Worm (Caenorhabditis elegans) whole organism, young adult: ENCODE results near the gene ucr-2.2.

Source experiments
- B0261.1 ChIP-seq: sonication (generic microtip); optimal IDR thresholded peaks from 2 replicates; lab custom pipeline; 2016; ENCODE audit warnings: mild to moderate bottlenecking, missing genetic modification characterization, moderate library complexity, missing compliant biosample characterization
- B0336.3 ChIP-seq: fragments of 200-800 bp; sonication (Bioruptor generic); IDR thresholded peaks from 2 replicates; pipeline ENCODE4 v1.3.6; 2022; ENCODE audit warnings: missing genetic modification characterization, missing compliant biosample characterization
- D2030.7 ChIP-seq: fragments of 200-800 bp; sonication (Bioruptor generic); IDR thresholded peaks from 2 replicates; pipeline ENCODE4 v1.3.6; 2022; ENCODE audit warnings: missing genetic modification reagents, missing genetic modification characterization, missing compliant biosample characterization
- F52B5.7 ChIP-seq: sonication (generic microtip); optimal IDR thresholded peaks from 2 replicates; lab custom pipeline; 2016; ENCODE audit warnings: mild to moderate bottlenecking, missing genetic modification characterization, missing compliant biosample characterization
- F57A8.1 ChIP-seq: fragments of 200-800 bp; sonication (Bioruptor generic); optimal IDR thresholded peaks from 2 replicates; lab custom pipeline; 2018; ENCODE audit warnings: mild to moderate bottlenecking, missing genetic modification characterization, moderate library complexity, missing compliant biosample characterization
- T07F8.4 ChIP-seq: sonication (generic microtip); optimal IDR thresholded peaks from 2 replicates; lab custom pipeline; 2016; ENCODE audit warnings: mild to moderate bottlenecking, missing genetic modification characterization, moderate library complexity, missing compliant biosample characterization
- Y53F4B.3 ChIP-seq: fragments of 200-800 bp; sonication (Bioruptor generic); IDR thresholded peaks from 2 replicates; pipeline ENCODE4 v1.3.6; 2022; ENCODE audit warnings: missing genetic modification reagents, missing genetic modification characterization, missing compliant biosample characterization
- Y67H2A.10 ChIP-seq: fragments of 200-800 bp; sonication (Bioruptor generic); conservative IDR thresholded peaks from 2 replicates; pipeline ENCODE4 v1.3.6; 2022; ENCODE audit warnings: missing genetic modification reagents, missing genetic modification characterization, missing compliant biosample characterization
- Y95B8A.8 ChIP-seq: fragments of 200-800 bp; sonication (Bioruptor generic); IDR thresholded peaks from 2 replicates; pipeline ENCODE4 v1.3.6; 2022; ENCODE audit warnings: missing genetic modification reagents, missing genetic modification characterization, missing compliant biosample characterization
- aptf-3 ChIP-seq: fragments of 200-800 bp; sonication (Bioruptor generic); IDR thresholded peaks from 2 replicates; pipeline ENCODE4 v1.3.6; 2022; ENCODE audit warnings: missing genetic modification characterization, missing compliant biosample characterization
- atf-7 ChIP-seq: sonication (generic microtip); optimal IDR thresholded peaks from 2 replicates; lab custom pipeline; 2017; ENCODE audit warnings: mild to moderate bottlenecking, missing genetic modification characterization, missing compliant biosample characterization
- bed-1 ChIP-seq: fragments of 200-800 bp; sonication (Bioruptor generic); IDR thresholded peaks from 2 replicates; pipeline ENCODE4 v1.3.6; 2022; ENCODE audit warnings: missing genetic modification reagents, missing genetic modification characterization, missing compliant biosample characterization
- ceh-100 ChIP-seq: fragments of 200-800 bp; sonication (Bioruptor generic); IDR thresholded peaks from 2 replicates; pipeline ENCODE4 v1.3.6; 2022; ENCODE audit warnings: missing genetic modification reagents, missing genetic modification characterization, missing compliant biosample characterization
- ceh-27 ChIP-seq: fragments of 200-800 bp; sonication (Bioruptor generic); optimal IDR thresholded peaks from 2 replicates; lab custom pipeline; 2018; ENCODE audit warnings: mild to moderate bottlenecking, missing genetic modification characterization, moderate library complexity, missing compliant biosample characterization
- ceh-40 ChIP-seq: fragments of 200-800 bp; sonication (Bioruptor generic); IDR thresholded peaks from 2 replicates; pipeline ENCODE4 v1.3.6; 2022; ENCODE audit warnings: missing genetic modification characterization, missing compliant biosample characterization
- ceh-58 ChIP-seq: fragments of 200-800 bp; sonication (Bioruptor generic); IDR thresholded peaks from 2 replicates; pipeline ENCODE4 v1.3.6; 2022; ENCODE audit warnings: missing genetic modification characterization, missing compliant biosample characterization
- die-1 ChIP-seq: sonication (generic microtip); optimal IDR thresholded peaks from 2 replicates; lab custom pipeline; 2016; ENCODE audit warnings: missing genotype, mild to moderate bottlenecking, missing genetic modification characterization, missing compliant biosample characterization
- dox-1 ChIP-seq: fragments of 200-800 bp; sonication (Bioruptor generic); IDR thresholded peaks from 2 replicates; pipeline ENCODE4 v1.3.6; 2022; ENCODE audit warnings: missing genetic modification reagents, missing genetic modification characterization, missing compliant biosample characterization
- dpl-1 ChIP-seq: fragments of 150-350 bp; optimal IDR thresholded peaks from 2 replicates; lab custom pipeline; 2014; ENCODE audit warnings: missing biosample characterization, missing genetic modification reagents, missing genetic modification characterization
- ekl-4 ChIP-seq: fragments of 200-800 bp; sonication (Bioruptor generic); IDR thresholded peaks from 2 replicates; pipeline ENCODE4 v1.3.6; 2022; ENCODE audit warnings: missing genetic modification reagents, missing genetic modification characterization, missing compliant biosample characterization
- fkh-3 ChIP-seq: sonication (generic microtip); optimal IDR thresholded peaks from 2 replicates; lab custom pipeline; 2016; ENCODE audit warnings: mild to moderate bottlenecking, missing genetic modification characterization, missing compliant biosample characterization
- gei-17 ChIP-seq: fragments of 200-800 bp; sonication (Bioruptor generic); optimal IDR thresholded peaks from 2 replicates; lab custom pipeline; 2018; ENCODE audit warnings: mild to moderate bottlenecking, missing genetic modification characterization, missing compliant biosample characterization
- hlh-26 ChIP-seq: fragments of 200-800 bp; sonication (Bioruptor generic); conservative IDR thresholded peaks from 2 replicates; pipeline ENCODE4 v1.3.6; 2022; ENCODE audit warnings: missing genetic modification reagents, missing genetic modification characterization, missing compliant biosample characterization
- hmg-20 ChIP-seq: fragments of 200-800 bp; sonication (Bioruptor generic); IDR thresholded peaks from 2 replicates; pipeline ENCODE4 v1.3.6; 2022; ENCODE audit warnings: missing genetic modification reagents, missing genetic modification characterization, missing compliant biosample characterization
- lag-1 ChIP-seq: fragments of 200-800 bp; sonication (Bioruptor generic); IDR thresholded peaks from 2 replicates; pipeline ENCODE4 v1.3.6; 2022; ENCODE audit warnings: missing genetic modification reagents, missing genetic modification characterization, missing compliant biosample characterization
- lin-40 ChIP-seq: sonication (generic microtip); optimal IDR thresholded peaks from 2 replicates; lab custom pipeline; 2016; ENCODE audit warnings: missing genetic modification characterization, mild to moderate bottlenecking, missing compliant biosample characterization, missing genotype, missing genetic modification reagents
- madf-10 ChIP-seq: sonication (generic microtip); optimal IDR thresholded peaks from 2 replicates; lab custom pipeline; 2016; ENCODE audit warnings: mild to moderate bottlenecking, missing genetic modification characterization, missing compliant biosample characterization
- madf-8 ChIP-seq: fragments of 200-800 bp; sonication (Bioruptor generic); conservative IDR thresholded peaks from 2 replicates; pipeline ENCODE4 v1.3.6; 2022; ENCODE audit warnings: missing genetic modification reagents, missing genetic modification characterization, missing compliant biosample characterization
- nfya-2 ChIP-seq: fragments of 200-800 bp; sonication (Bioruptor generic); IDR thresholded peaks from 2 replicates; pipeline ENCODE4 v1.3.6; 2022; ENCODE audit warnings: missing genetic modification reagents, missing genetic modification characterization, missing compliant biosample characterization
- nfyb-1 ChIP-seq: fragments of 200-800 bp; sonication (Bioruptor generic); IDR thresholded peaks from 2 replicates; pipeline ENCODE4 v1.3.6; 2022; ENCODE audit warnings: missing genetic modification reagents, missing genetic modification characterization, missing compliant biosample characterization
- nhr-27 ChIP-seq: fragments of 200-800 bp; sonication (Bioruptor generic); optimal IDR thresholded peaks from 2 replicates; lab custom pipeline; 2018; ENCODE audit warnings: mild to moderate bottlenecking, missing genetic modification characterization, moderate library complexity, missing compliant biosample characterization
- rcor-1 ChIP-seq: fragments of 200-800 bp; sonication (Bioruptor generic); IDR thresholded peaks from 2 replicates; pipeline ENCODE4 v1.3.6; 2022; ENCODE audit warnings: missing genetic modification reagents, missing genetic modification characterization, missing compliant biosample characterization
- snpc-1.3 ChIP-seq: sonication (generic microtip); optimal IDR thresholded peaks from 2 replicates; lab custom pipeline; 2017; ENCODE audit warnings: missing genetic modification characterization, mild to moderate bottlenecking, missing compliant biosample characterization, antibody characterized with exemption, moderate library complexity, missing genotype, missing genetic modification reagents; ENCODE audit not compliant: insufficient read depth
- snpc-4 ChIP-seq, 5 experiments: fragments of 150-350 bp in 1 of 5; sonication (generic microtip) in 4 of 5; optimal IDR thresholded peaks; 2 replicates each; lab custom pipeline; 2014 to 2018; ENCODE audit warnings: missing genetic modification characterization in 5 of 5, missing biosample characterization in 3 of 5, antibody characterized with exemption in 2 of 5, mild to moderate bottlenecking in 2 of 5, missing compliant biosample characterization in 2 of 5, missing genotype in 2 of 5, moderate library complexity in 2 of 5, missing genetic modification reagents in 1 of 5
- somi-1 ChIP-seq: fragments of 200-800 bp; sonication (Bioruptor generic); optimal IDR thresholded peaks from 2 replicates; lab custom pipeline; 2018; ENCODE audit warnings: mild to moderate bottlenecking, missing genetic modification characterization, missing compliant biosample characterization
- tbp1 ChIP-seq: fragments of 200-800 bp; sonication (Bioruptor generic); optimal IDR thresholded peaks from 2 replicates; lab custom pipeline; 2018; ENCODE audit warnings: mild to moderate bottlenecking, missing genetic modification characterization, missing compliant biosample characterization
- unc-62 ChIP-seq: fragments of 150-350 bp; optimal IDR thresholded peaks from 2 replicates; lab custom pipeline; 2014; ENCODE audit warnings: missing biosample characterization, missing genetic modification reagents, missing genetic modification characterization
- zfh-2 ChIP-seq: fragments of 200-800 bp; sonication (Bioruptor generic); conservative IDR thresholded peaks from 2 replicates; pipeline ENCODE4 v1.3.6; 2022; ENCODE audit warnings: missing genetic modification reagents, missing genetic modification characterization, missing compliant biosample characterization
- zim-3 ChIP-seq: sonication (generic microtip); optimal IDR thresholded peaks from 2 replicates; lab custom pipeline; 2017; ENCODE audit warnings: mild to moderate bottlenecking, missing genetic modification characterization, moderate library complexity, missing compliant biosample characterization

The ucr-2.2 gene

DNA sequence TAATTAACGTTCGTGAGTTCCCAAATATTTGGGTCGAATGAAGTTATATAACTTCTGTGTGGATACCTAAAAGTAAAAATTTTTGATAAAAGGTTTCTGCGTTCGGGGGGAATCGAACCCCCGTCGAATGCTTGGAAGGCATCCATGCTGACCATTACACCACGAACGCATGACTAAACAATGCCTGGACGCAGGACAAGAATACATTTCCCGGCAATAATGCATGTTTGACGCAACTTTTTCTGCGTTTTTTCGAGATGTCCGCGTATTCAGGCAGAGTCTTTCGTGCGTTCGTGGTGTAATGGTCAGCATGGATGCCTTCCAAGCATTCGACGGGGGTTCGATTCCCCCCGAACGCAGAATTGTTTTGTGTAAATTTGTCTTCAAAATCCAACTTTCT lies 27.0 kb downstream of the ucr-2.2 start (continued):
- peak; percentile 92 for TF ChIP-seq aptf-3 (GFP tag; lab: Robert Waterston, UW)

ce11 chrX:15213182-15213829 lies 39.6 kb downstream of the ucr-2.2 start, which contains the start of the genes H03A11.13 and famk-1:
H03A11.13 (minus strand) TSS chrX:15213232.
famk-1 (minus strand) TSS chrX:15213259.
- no peak for TF ChIP-seq unc-62
- TF ChIP-seq zfh-2 (GFP tag; lab: Robert Waterston, UW) = peak; percentile 53; the same call in 1 of the 2 replicates

DNA sequence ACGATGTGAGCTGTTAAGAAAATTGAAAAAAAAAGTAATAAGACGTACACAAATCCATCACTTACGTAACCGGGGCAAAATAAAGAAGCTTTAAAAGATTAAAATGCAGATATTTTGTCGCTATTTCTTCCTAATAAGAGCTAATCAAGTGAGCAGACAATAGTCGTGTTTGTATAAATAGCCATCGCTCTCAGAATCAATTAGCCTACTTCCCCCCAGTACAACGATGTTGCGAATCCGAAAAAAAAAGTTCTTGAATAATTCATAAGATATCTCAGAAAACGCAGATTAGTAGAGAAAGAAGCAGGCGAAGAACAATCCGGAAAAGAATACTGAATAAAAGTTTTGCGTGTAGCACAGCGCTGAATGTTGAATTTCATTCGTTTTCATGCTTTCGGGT lies 41.6 kb downstream of the ucr-2.2 start:
- TF ChIP-seq ekl-4 (GFP tag; lab: Robert Waterston, UW) (no peak), die-1 (tag; lab: Kevin White, UChicago) (no peak), nfya-2 (GFP tag; lab: Robert Waterston, UW) (no peak)

- TF ChIP-seq bed-1 = 0 out of 2 replicates have a peak, but pooled peaks have one; percentile 45
- no peak for TF ChIP-seq snpc-4 (GFP tag; optimal IDR thresholded peaks at IDR 0.05; lab: Kevin White, UChicago)
- TF ChIP-seq snpc-4 (tag; optimal IDR thresholded peaks at IDR 0.05; lab: Kevin White, UChicago) = peak in 2 of 4 experiments; percentile 45 to 73
- TF ChIP-seq dpl-1 = no peak
Measured at ce11 chrX:15221107-15221506, 47.4 kb downstream of the ucr-2.2 start.

DNA sequence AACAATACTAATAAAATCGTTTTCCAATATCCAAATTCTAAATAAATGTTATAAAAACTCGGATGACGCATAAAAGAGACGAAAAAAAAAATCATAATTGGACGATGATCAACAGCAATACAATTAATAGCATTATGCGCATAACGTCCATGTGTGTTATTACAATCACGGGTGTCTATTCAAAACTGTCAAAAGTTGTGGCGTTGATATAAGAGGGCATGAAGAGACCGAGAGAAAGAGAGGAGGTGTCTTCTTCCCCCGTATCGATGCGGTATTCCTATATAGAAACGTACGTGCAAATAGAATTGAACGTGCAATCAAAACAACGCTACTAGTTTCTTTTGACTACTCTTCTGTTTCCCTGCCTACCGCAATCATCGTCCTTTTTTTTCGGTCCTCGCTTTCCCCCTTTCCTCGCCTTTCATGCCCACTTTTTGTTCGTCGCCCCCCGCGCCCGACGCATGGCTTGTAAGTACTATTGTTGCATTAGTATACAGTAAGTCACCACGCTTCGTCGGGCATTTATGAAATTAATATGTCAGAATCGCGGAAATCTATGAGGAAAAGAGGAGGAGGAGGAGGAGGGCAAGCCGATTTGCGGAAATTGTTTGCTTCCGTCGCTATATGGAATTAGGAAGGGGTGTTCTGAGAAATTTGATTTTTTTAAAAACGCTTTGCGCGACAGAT lies 48.3 kb downstream of the ucr-2.2 start:
- TF ChIP-seq rcor-1 (GFP tag; lab: Robert Waterston, UW) (no peak), ekl-4 (GFP tag; lab: Robert Waterston, UW) (no peak), fkh-3 (tag; lab: Kevin White, UChicago) (no peak), Y95B8A.8 (no peak), hlh-26 (GFP tag; lab: Robert Waterston, UW) (no peak), B0261.1 (tag; lab: Kevin White, UChicago) (no peak), F52B5.7 (tag; lab: Kevin White, UChicago) (no peak), lin-40 (tag; lab: Kevin White, UChicago) (peak; percentile 12), atf-7 (no peak), lag-1 (GFP tag; lab: Robert Waterston, UW) (no peak), zim-3 (tag; lab: Kevin White, UChicago) (no peak), Y67H2A.10 (no peak), nfyb-1 (no peak), T07F8.4 (no peak), aptf-3 (GFP tag; lab: Robert Waterston, UW) (no peak), hmg-20 (no peak), madf-10 (tag; lab: Kevin White, UChicago) (no peak), ceh-27 (GFP tag; lab: Kevin White, UChicago) (peak; percentile 22), zfh-2 (GFP tag; lab: Robert Waterston, UW) (peak; percentile 36; the same call in 1 of the 2 replicates), Y53F4B.3 (no peak), nhr-27 (tag; lab: Kevin White, UChicago) (no peak), D2030.7 (no peak), ceh-100 (GFP tag; lab: Robert Waterston, UW) (no peak), ceh-58 (GFP tag; lab: Robert Waterston, UW) (no peak), madf-8 (GFP tag; lab: Robert Waterston, UW) (no peak), gei-17 (GFP tag; lab: Kevin White, UChicago) (no peak), snpc-1.3 (no peak), F57A8.1 (no peak), ceh-40 (no peak), somi-1 (GFP tag; lab: Kevin White, UChicago) (no peak), tbp1 (GFP tag; lab: Kevin White, UChicago) (peak; percentile 25), B0336.3 (GFP tag; lab: Robert Waterston, UW) (no peak), dox-1 (GFP tag; lab: Robert Waterston, UW) (0 out of 2 replicates have a peak, but pooled peaks have one; percentile 35)
